Worm (Caenorhabditis elegans): ENCODE data around the gene C42D4.18.

The C42D4.18 gene

DNA sequence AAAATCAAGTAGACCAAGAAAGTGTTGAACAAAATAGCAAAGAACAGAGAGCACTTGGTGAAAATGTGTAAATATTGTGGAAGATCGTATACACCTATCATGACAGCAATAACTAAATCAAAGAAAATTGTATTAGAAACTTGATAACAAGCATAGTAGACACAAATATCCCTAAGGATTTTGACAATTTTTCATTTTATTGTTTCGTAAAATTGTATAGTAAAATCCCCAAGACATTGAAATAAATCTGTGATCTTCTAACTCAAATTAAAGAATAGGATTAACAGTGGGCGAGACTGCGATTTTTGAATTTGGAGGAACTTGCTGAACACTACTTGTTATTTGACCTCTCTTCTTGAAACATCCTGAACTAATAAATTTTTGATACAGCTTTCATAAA is 4.6 kb downstream of the C42D4.18 start, which contains the start of gene str-220:
str-220 (minus strand) TSS at position 101 of the 400 bp plus-strand sequence.
- no peak for TF ChIP-seq zfh-2 (GFP tag; conservative IDR thresholded peaks at IDR 0.05)
- TF ChIP-seq pbrm-1 (GFP tag; IDR thresholded peaks at IDR 0.05) = no peak
- TF ChIP-seq hlh-12 (tag; optimal IDR thresholded peaks at IDR 0.05) = no peak
- no peak for TF ChIP-seq aptf-3 (GFP tag; IDR thresholded peaks at IDR 0.05)
- TF ChIP-seq let-607 (tag; optimal IDR thresholded peaks at IDR 0.05) = no peak
- TF ChIP-seq K11D2.4 (GFP tag; IDR thresholded peaks at IDR 0.05) = no peak
- TF ChIP-seq rec-8 (tag; optimal IDR thresholded peaks at IDR 0.05) = no peak

- no peak for TF ChIP-seq F55B11.4 (tag; optimal IDR thresholded peaks at IDR 0.05; ENCODE audit: borderline replicate concordance, insufficient read depth)
- no peak for TF ChIP-seq F52B5.7 (tag; optimal IDR thresholded peaks at IDR 0.05)
- no peak for TF ChIP-seq ztf-18 (tag; optimal IDR thresholded peaks at IDR 0.05)
- TF ChIP-seq pha-4 (tag; optimal IDR thresholded peaks at IDR 0.05) = no peak
- TF ChIP-seq ztf-25 (GFP tag; IDR thresholded peaks at IDR 0.05) = no peak
- TF ChIP-seq fkh-3 (tag; optimal IDR thresholded peaks at IDR 0.05) = no peak
- no peak for TF ChIP-seq let-607 (tag; optimal IDR thresholded peaks at IDR 0.05)
- TF ChIP-seq ceh-27 (GFP tag; optimal IDR thresholded peaks at IDR 0.05) = no peak
- no peak for TF ChIP-seq attf-5 (GFP tag; optimal IDR thresholded peaks at IDR 0.05)
- no peak for TF ChIP-seq C06A6.2 (GFP tag; conservative IDR thresholded peaks at IDR 0.05)
- TF ChIP-seq rcor-1 (GFP tag; IDR thresholded peaks at IDR 0.05) = no peak
- TF ChIP-seq xnd-1 (tag; optimal IDR thresholded peaks at IDR 0.05) = no peak
- no peak for TF ChIP-seq rpc-1 (optimal IDR thresholded peaks at IDR 0.05)
- TF ChIP-seq rpc-1 (tag; optimal IDR thresholded peaks at IDR 0.05) = no peak
- no peak for TF ChIP-seq Y53G8AR.9 (GFP tag; conservative IDR thresholded peaks at IDR 0.05)
- no peak for TF ChIP-seq F57C9.4 (tag; optimal IDR thresholded peaks at IDR 0.05)
- no peak for TF ChIP-seq dpff-1 (tag; optimal IDR thresholded peaks at IDR 0.05)
- no peak for TF ChIP-seq ets-4 (GFP tag; optimal IDR thresholded peaks at IDR 0.05)
- TF ChIP-seq F22D6.2 (tag; optimal IDR thresholded peaks at IDR 0.05) = no peak
These were observed 6.9 kb downstream of the C42D4.18 start, which contains the start of gene str-1 for ce11 chrIV:7173489-7173888. str-1 (plus strand) TSS chrIV:7173789.

DNA sequence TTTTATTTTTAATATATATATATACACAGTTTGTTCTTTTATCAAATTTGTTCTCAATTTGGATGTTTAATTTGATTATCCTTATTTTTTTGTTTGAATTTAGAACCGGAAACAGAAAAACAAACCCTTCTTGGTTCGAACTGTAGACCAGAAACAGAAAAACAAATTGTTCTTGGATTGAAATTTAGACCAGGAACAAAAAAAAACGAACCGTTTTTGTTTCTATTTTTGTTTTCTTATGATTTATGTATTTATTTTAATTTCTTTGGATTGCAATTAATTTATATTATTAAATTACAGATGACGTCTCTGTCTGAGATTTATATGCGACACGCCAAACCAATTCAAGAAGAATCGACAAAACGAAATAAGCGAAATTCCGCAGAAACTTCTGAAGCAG is 8.8 kb downstream of the C42D4.18 start, which contains the start of gene C42D4.19:
C42D4.19 (plus strand) TSS at position 301 of the 400 bp plus-strand sequence.
- TF ChIP-seq Y95B8A.8 (GFP tag; IDR thresholded peaks at IDR 0.05) = no peak

DNA sequence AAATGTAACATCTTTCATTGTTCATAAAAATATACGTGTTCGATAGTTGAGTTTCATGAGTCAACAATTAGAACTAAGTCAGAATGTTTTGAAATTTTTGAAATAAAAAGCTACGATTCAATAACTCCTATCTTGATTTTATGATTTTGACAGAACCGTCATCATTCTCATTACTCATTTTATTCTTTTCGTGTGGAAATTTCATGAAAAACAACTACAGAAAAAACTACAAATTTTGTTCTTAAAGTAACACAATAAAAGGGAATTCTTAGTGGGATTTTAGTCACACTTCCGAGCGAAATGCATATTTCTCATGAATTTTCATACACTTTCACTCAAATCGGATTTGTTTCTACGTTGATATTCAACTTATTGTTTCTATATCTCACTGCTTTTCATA is 10.3 kb downstream of the C42D4.18 start, which contains the start of gene str-44:
str-44 (plus strand) TSS at position 301 of the 400 bp plus-strand sequence.
- no peak for TF ChIP-seq attf-3 (GFP tag; conservative IDR thresholded peaks at IDR 0.05)
- no peak for TF ChIP-seq die-1 (tag; optimal IDR thresholded peaks at IDR 0.05)
- TF ChIP-seq bed-1 (GFP tag; IDR thresholded peaks at IDR 0.05) = no peak
- no peak for TF ChIP-seq ama-1 (optimal IDR thresholded peaks at IDR 0.05)
- no peak for TF ChIP-seq ama-1 (GFP tag; optimal IDR thresholded peaks at IDR 0.05)
- no peak for TF ChIP-seq tlf-1 (GFP tag; optimal IDR thresholded peaks at IDR 0.05)

DNA sequence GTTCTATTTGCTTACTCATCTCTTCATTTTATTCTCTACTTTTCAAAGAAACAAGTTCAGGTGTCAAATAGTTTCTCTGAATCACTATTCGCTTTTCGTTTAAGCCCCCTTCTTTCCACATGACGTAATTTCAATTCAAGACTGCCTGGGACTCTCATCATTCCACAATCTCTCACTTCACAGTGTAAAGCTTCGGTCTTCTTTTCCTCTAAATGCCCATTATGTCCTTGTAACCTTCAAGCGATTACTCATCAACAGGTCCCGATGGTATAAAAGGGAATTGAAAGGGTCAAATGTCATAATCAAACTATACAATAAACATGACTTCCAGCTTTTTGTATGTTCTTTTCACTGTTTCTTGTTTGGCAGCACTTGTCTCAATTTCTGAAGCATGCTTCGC is 12.4 kb downstream of the C42D4.18 start, which contains the start of gene C42D4.3:
C42D4.3 (plus strand) TSS at position 298 of the 400 bp plus-strand sequence.
- TF ChIP-seq let-526 (GFP tag; IDR thresholded peaks at IDR 0.05) = no peak
- no peak for TF ChIP-seq K12H6.12 (tag; optimal IDR thresholded peaks at IDR 0.05)
- TF ChIP-seq nfyb-1 (GFP tag; IDR thresholded peaks at IDR 0.05) = no peak
- TF ChIP-seq hmg-1.2 (GFP tag; IDR thresholded peaks at IDR 0.05) = no peak
- TF ChIP-seq gei-17 (GFP tag; optimal IDR thresholded peaks at IDR 0.05) = no peak
- TF ChIP-seq aptf-3 (GFP tag; IDR thresholded peaks at IDR 0.05) = no peak
- TF ChIP-seq nhr-179 (tag; optimal IDR thresholded peaks at IDR 0.05) = no peak
- no peak for TF ChIP-seq zim-3 (tag; optimal IDR thresholded peaks at IDR 0.05)
- TF ChIP-seq tbx-9 (tag; optimal IDR thresholded peaks at IDR 0.05; ENCODE audit: borderline replicate concordance) = no peak
- no peak for TF ChIP-seq nhr-27 (tag; optimal IDR thresholded peaks at IDR 0.05)
- no peak for TF ChIP-seq hrde-1 (tag; optimal IDR thresholded peaks at IDR 0.05; ENCODE audit: borderline replicate concordance)
- TF ChIP-seq tlf-1 (GFP tag; optimal IDR thresholded peaks at IDR 0.05) = no peak
- no peak for TF ChIP-seq C17E4.6 (GFP tag; IDR thresholded peaks at IDR 0.05)

Measured in whole organism, young adult.